Worm (Caenorhabditis elegans): Measurements from ENCODE around the gene fln-2.

ce11 chrX:9369927-9370326 lies 27.6 kb upstream of the fln-2 start:
- TF ChIP-seq pqm-1 (tag; optimal IDR thresholded peaks at IDR 0.05) (no peak), syd-9 (tag; optimal IDR thresholded peaks at IDR 0.05) (no peak), Y22D7AL.16 (tag; optimal IDR thresholded peaks at IDR 0.05) (no peak), ceh-6 (GFP tag; optimal IDR thresholded peaks at IDR 0.05) (no peak), sdc-2 (tag; optimal IDR thresholded peaks at IDR 0.05) (no peak)
